Fruit fly (Drosophila melanogaster) whole organism, embryonic: ENCODE data around the gene Enoph.

Experiments used
- Bgb ChIP-seq: fragments of 200-800 bp; sonication (Bioruptor generic); IDR thresholded peaks from 2 replicates; pipeline ENCODE4 v1.3.6; 2022; ENCODE audit warnings: missing biosample characterization, missing genetic modification characterization; ENCODE audit not compliant: partially characterized antibody
- CG12071 ChIP-seq: fragments of 200-800 bp; sonication (Bioruptor generic); optimal IDR thresholded peaks from 3 replicates; lab custom pipeline; 2018; ENCODE audit warnings: missing biosample characterization, mild to moderate bottlenecking, missing genetic modification characterization
- CG12299 ChIP-seq: fragments of 200-800 bp; sonication (Bioruptor generic); optimal IDR thresholded peaks from 2 replicates; lab custom pipeline; 2018; ENCODE audit warnings: missing biosample characterization, mild to moderate bottlenecking, missing genetic modification characterization
- CG12942 ChIP-seq: fragments of 200-800 bp; sonication (Bioruptor generic); optimal IDR thresholded peaks from 3 replicates; lab custom pipeline; 2016; ENCODE audit warnings: missing biosample characterization, missing genetic modification characterization
- CG13775 ChIP-seq: fragments of 200-800 bp; sonication (Bioruptor generic); optimal IDR thresholded peaks from 3 replicates; lab custom pipeline; 2017; ENCODE audit warnings: missing biosample characterization, mild to moderate bottlenecking, missing genetic modification characterization
- CG14050 ChIP-seq: fragments of 200-800 bp; sonication (Bioruptor generic); IDR thresholded peaks from 3 replicates; pipeline ENCODE4 v1.3.6; 2022; ENCODE audit warnings: missing biosample characterization, missing genetic modification characterization
- CG1529 ChIP-seq: fragments of 200-800 bp; sonication (Bioruptor generic); optimal IDR thresholded peaks from 3 replicates; lab custom pipeline; 2018; ENCODE audit warnings: missing biosample characterization, missing genetic modification characterization
- CG1647 ChIP-seq: fragments of 200-800 bp; sonication (Bioruptor generic); optimal IDR thresholded peaks from 3 replicates; lab custom pipeline; 2016; ENCODE audit warnings: missing biosample characterization, missing genetic modification characterization
- CG17612 ChIP-seq: fragments of 200-800 bp; sonication (Bioruptor generic); IDR thresholded peaks from 2 replicates; pipeline ENCODE4 v1.3.6; 2022; ENCODE audit warnings: missing biosample characterization, missing genetic modification characterization
- CG31441 ChIP-seq: fragments of 200-800 bp; sonication (Bioruptor generic); IDR thresholded peaks from 2 replicates; pipeline ENCODE4 v1.3.6; 2022; ENCODE audit warnings: missing biosample characterization, missing genetic modification characterization
- CG32532 ChIP-seq: fragments of 200-800 bp; sonication (Bioruptor generic); IDR thresholded peaks from 2 replicates; pipeline ENCODE4 v1.3.6; 2022; ENCODE audit warnings: missing biosample characterization, missing genetic modification characterization
- CG3995 ChIP-seq: fragments of 200-800 bp; sonication (Bioruptor generic); optimal IDR thresholded peaks from 3 replicates; lab custom pipeline; 2016; ENCODE audit warnings: missing biosample characterization, missing genetic modification characterization
- CG8290 ChIP-seq, 3 experiments: fragments of 200-800 bp; sonication (Bioruptor generic); optimal IDR thresholded peaks; 2 replicates each; lab custom pipeline; 2016 to 2019; ENCODE audit warnings: missing biosample characterization in 3 of 3, missing genetic modification characterization in 3 of 3, mild to moderate bottlenecking in 2 of 3, moderate library complexity in 1 of 3
- CG8924 ChIP-seq: fragments of 200-800 bp; optimal IDR thresholded peaks from 3 replicates; lab custom pipeline; 2019; ENCODE audit warnings: missing biosample characterization, mild to moderate bottlenecking, missing genetic modification characterization, moderate library complexity
- CG9215 ChIP-seq: fragments of 200-800 bp; sonication (Bioruptor generic); IDR thresholded peaks from 2 replicates; pipeline ENCODE4 v1.3.6; 2022; ENCODE audit warnings: missing biosample characterization, missing genetic modification characterization
- CG9932 ChIP-seq: fragments of 200-800 bp; sonication (Bioruptor generic); IDR thresholded peaks from 2 replicates; pipeline ENCODE4 v1.3.6; 2022; ENCODE audit warnings: missing biosample characterization, missing genetic modification characterization
- Doc3 ChIP-seq: fragments of 200-800 bp; sonication (Bioruptor generic); IDR thresholded peaks from 3 replicates; pipeline ENCODE4 v1.3.6; 2022; ENCODE audit warnings: missing biosample characterization, missing genetic modification characterization; ENCODE audit not compliant: partially characterized antibody
- Elba2 ChIP-seq: fragments of 200-800 bp; sonication (Bioruptor generic); optimal IDR thresholded peaks from 3 replicates; lab custom pipeline; 2016; ENCODE audit warnings: missing biosample characterization, missing genetic modification characterization
- HmgD ChIP-seq: fragments of 200-800 bp; sonication (Bioruptor generic); optimal IDR thresholded peaks from 3 replicates; lab custom pipeline; 2016; ENCODE audit warnings: missing biosample characterization, missing genetic modification characterization
- HmgZ ChIP-seq: fragments of 200-800 bp; sonication (Bioruptor generic); optimal IDR thresholded peaks from 2 replicates; lab custom pipeline; 2018; ENCODE audit warnings: missing biosample characterization, mild to moderate bottlenecking, missing genetic modification characterization
- MESR4 ChIP-seq: fragments of 200-800 bp; sonication (Bioruptor generic); optimal IDR thresholded peaks from 2 replicates; lab custom pipeline; 2018; ENCODE audit warnings: missing biosample characterization, mild to moderate bottlenecking, missing genetic modification characterization, moderate library complexity
- Med ChIP-seq: fragments of 200-800 bp; sonication (Bioruptor generic); peaks from one replicate; lab custom pipeline; 2016; ENCODE audit warnings: missing biosample characterization, missing genetic modification characterization, mild to moderate bottlenecking, inconsistent platforms, moderate library complexity
- NC2α ChIP-seq: fragments of 200-800 bp; sonication (Bioruptor generic); optimal IDR thresholded peaks from 2 replicates; lab custom pipeline; 2016; ENCODE audit warnings: missing biosample characterization, missing genetic modification characterization
- Poxn ChIP-seq: fragments of 200-800 bp; sonication (Bioruptor generic); IDR thresholded peaks from 2 replicates; pipeline ENCODE4 v1.3.6; 2022; ENCODE audit warnings: missing biosample characterization, missing genetic modification characterization
- Ravus ChIP-seq: fragments of 200-800 bp; sonication (Bioruptor generic); IDR thresholded peaks from 2 replicates; pipeline ENCODE4 v1.3.6; 2022; ENCODE audit warnings: missing biosample characterization, missing genetic modification characterization
- Side ChIP-seq: fragments of 200-800 bp; sonication (Bioruptor generic); optimal IDR thresholded peaks from 2 replicates; lab custom pipeline; 2016; ENCODE audit warnings: missing biosample characterization, missing genetic modification characterization
- Sry-δ ChIP-seq: fragments of 200-800 bp; sonication (Bioruptor generic); optimal IDR thresholded peaks from 2 replicates; lab custom pipeline; 2016; ENCODE audit warnings: missing biosample characterization, missing genetic modification characterization
- Ssrp ChIP-seq: fragments of 200-800 bp; sonication (Bioruptor generic); optimal IDR thresholded peaks from 2 replicates; lab custom pipeline; 2018; ENCODE audit warnings: missing biosample characterization, mild to moderate bottlenecking, missing genetic modification characterization, moderate library complexity
- Vsx1 ChIP-seq: fragments of 200-800 bp; sonication (Bioruptor generic); optimal IDR thresholded peaks from 2 replicates; lab custom pipeline; 2017; ENCODE audit warnings: missing biosample characterization, mild to moderate bottlenecking, missing genetic modification characterization, missing genetic modification reagents
- cas ChIP-seq: fragments of 200-800 bp; sonication (Bioruptor generic); IDR thresholded peaks from 2 replicates; pipeline ENCODE4 v1.3.6; 2022; ENCODE audit warnings: missing biosample characterization, missing genetic modification characterization
- dati ChIP-seq: fragments of 200-800 bp; sonication (Bioruptor generic); IDR thresholded peaks from 2 replicates; pipeline ENCODE4 v1.3.6; 2022; ENCODE audit warnings: missing biosample characterization, missing genetic modification characterization
- eve ChIP-seq, 2 experiments: fragments of >200 bp; optimal IDR thresholded peaks; 2 replicates each; lab custom pipeline; 2017; ENCODE audit warnings: missing biosample characterization in 2 of 2, missing genetic modification characterization in 2 of 2
- ewg ChIP-seq: fragments of 200-800 bp; sonication (Bioruptor generic); optimal IDR thresholded peaks from 3 replicates; lab custom pipeline; 2017; ENCODE audit warnings: mild to moderate bottlenecking, missing biosample characterization, missing genetic modification reagents, missing genetic modification characterization
- eyg ChIP-seq: fragments of 200-800 bp; sonication (Bioruptor generic); optimal IDR thresholded peaks from 3 replicates; lab custom pipeline; 2016; ENCODE audit warnings: missing biosample characterization, missing genetic modification characterization
- fru ChIP-seq: fragments of >200 bp; optimal IDR thresholded peaks from 2 replicates; lab custom pipeline; 2017
- grn ChIP-seq: fragments of 200-800 bp; sonication (Bioruptor generic); optimal IDR thresholded peaks from 3 replicates; lab custom pipeline; 2017; ENCODE audit warnings: missing biosample characterization, missing genetic modification characterization
- gsb-n ChIP-seq: fragments of 200-800 bp; sonication (Bioruptor generic); optimal IDR thresholded peaks from 3 replicates; lab custom pipeline; 2018; ENCODE audit warnings: missing biosample characterization, mild to moderate bottlenecking, missing genetic modification characterization
- jumu ChIP-seq: fragments of 200-800 bp; sonication (Bioruptor generic); optimal IDR thresholded peaks from 3 replicates; lab custom pipeline; 2016; ENCODE audit warnings: missing biosample characterization, missing genetic modification characterization
- kni ChIP-seq: fragments of 200-800 bp; sonication (Bioruptor generic); optimal IDR thresholded peaks from 3 replicates; lab custom pipeline; 2017; ENCODE audit warnings: mild to moderate bottlenecking, missing biosample characterization, missing genetic modification reagents, missing genetic modification characterization
- lab ChIP-seq: fragments of 200-800 bp; sonication (Bioruptor generic); optimal IDR thresholded peaks from 3 replicates; lab custom pipeline; 2017; ENCODE audit warnings: missing biosample characterization, missing genetic modification characterization, mild to moderate bottlenecking, moderate library complexity, missing genetic modification reagents
- lmd ChIP-seq: fragments of 200-800 bp; sonication (Bioruptor generic); IDR thresholded peaks from 2 replicates; pipeline ENCODE4 v1.3.6; 2022; ENCODE audit warnings: missing biosample characterization, missing genetic modification characterization
- otp ChIP-seq: fragments of 200-800 bp; sonication (Bioruptor generic); IDR thresholded peaks from 3 replicates; pipeline ENCODE4, ENCODE4 v1.3.6; 2022; ENCODE audit warnings: missing biosample characterization, missing genetic modification characterization
- psq ChIP-seq: fragments of 200-800 bp; sonication (Bioruptor generic); optimal IDR thresholded peaks from 2 replicates; lab custom pipeline; 2017; ENCODE audit warnings: missing biosample characterization, missing genetic modification characterization
- pum ChIP-seq: fragments of 200-800 bp; sonication (Bioruptor generic); optimal IDR thresholded peaks from 2 replicates; lab custom pipeline; 2016; ENCODE audit warnings: missing biosample characterization, missing genetic modification characterization
- sd ChIP-seq: fragments of 200-800 bp; sonication (Bioruptor generic); optimal IDR thresholded peaks from 3 replicates; lab custom pipeline; 2018; ENCODE audit warnings: missing biosample characterization, mild to moderate bottlenecking, missing genetic modification characterization, moderate library complexity
- sens ChIP-seq: fragments of 200-800 bp; sonication (Bioruptor generic); peaks from one replicate; lab custom pipeline; 2016; ENCODE audit warnings: missing biosample characterization, missing genetic modification characterization
- tgo ChIP-seq: fragments of 200-800 bp; sonication (Bioruptor generic); IDR thresholded peaks from 3 replicates; pipeline ENCODE4 v1.3.6; 2022; ENCODE audit warnings: missing biosample characterization, missing genetic modification characterization
- tin ChIP-seq: fragments of 200-800 bp; sonication (Bioruptor generic); optimal IDR thresholded peaks from 3 replicates; lab custom pipeline; 2016; ENCODE audit warnings: missing biosample characterization, missing genetic modification characterization
- trem ChIP-seq: fragments of 200-800 bp; optimal IDR thresholded peaks from 3 replicates; lab custom pipeline; 2019; ENCODE audit warnings: missing biosample characterization, mild to moderate bottlenecking, missing genetic modification characterization, moderate library complexity
- tup ChIP-seq: fragments of 200-800 bp; sonication (Bioruptor generic); optimal IDR thresholded peaks from 2 replicates; lab custom pipeline; 2016; ENCODE audit warnings: missing biosample characterization, mild to moderate bottlenecking, missing genetic modification characterization, moderate library complexity
- yki ChIP-seq: fragments of >200 bp; optimal IDR thresholded peaks from 3 replicates; lab custom pipeline; 2018

Gene Enoph

dm6 chr3R:5207277-5208114 lies 49.0 kb downstream of the Enoph start (continued):
- TF ChIP-seq eve (GFP tag; optimal IDR thresholded peaks at IDR 0.05; lab: Kevin White, UChicago) (peak in 1 of 2 experiments; percentile 11), HmgZ (no peak), sd (tag; lab: Kevin White, UChicago) (peak; percentile 82), ewg (GFP tag; lab: Kevin White, UChicago) (no peak), CG13775 (no peak), CG9215 (GFP tag; lab: Robert Waterston, UW) (no peak), Doc3 (GFP tag; lab: Robert Waterston, UW) (no peak), CG17612 (GFP tag; lab: Robert Waterston, UW) (no peak), tgo (GFP tag; lab: Robert Waterston, UW) (no peak), Sry-δ (GFP tag; lab: Kevin White, UChicago) (no peak), gsb-n (peak; percentile 28), CG8290 (GFP tag; optimal IDR thresholded peaks at IDR 0.05; lab: Kevin White, UChicago) (peak; percentile 8), CG8290 (tag; optimal IDR thresholded peaks at IDR 0.05; lab: Kevin White, UChicago) (peak in 1 of 2 experiments; percentile 43), pum (GFP tag; lab: Kevin White, UChicago) (no peak), CG14050 (GFP tag; lab: Robert Waterston, UW) (no peak), fru (lab: Kevin White, UChicago) (no peak), sens (GFP tag; lab: Kevin White, UChicago) (peak; percentile 68), kni (peak; percentile 34), cas (GFP tag; lab: Robert Waterston, UW) (no peak), dati (GFP tag; lab: Robert Waterston, UW) (no peak), HmgD (no peak), Bgb (GFP tag; lab: Robert Waterston, UW) (no peak), CG9932 (no peak), tin (GFP tag; lab: Kevin White, UChicago) (no peak), Poxn (GFP tag; lab: Robert Waterston, UW) (no peak), Elba2 (GFP tag; lab: Kevin White, UChicago) (no peak), yki (lab: Kevin White, UChicago) (no peak), Vsx1 (GFP tag; lab: Kevin White, UChicago) (no peak), tup (no peak), CG32532 (0 out of 2 replicates have a peak, but pooled peaks have one; percentile 10), jumu (GFP tag; lab: Kevin White, UChicago) (no peak), lmd (GFP tag; lab: Robert Waterston, UW) (no peak), psq (GFP tag; lab: Kevin White, UChicago) (no peak), CG1529 (GFP tag; lab: Kevin White, UChicago) (no peak), MESR4 (GFP tag; lab: Kevin White, UChicago) (no peak), grn (GFP tag; lab: Kevin White, UChicago) (peak; percentile 98), NC2α (no peak), Side (GFP tag; lab: Kevin White, UChicago) (no peak), eyg (GFP tag; lab: Kevin White, UChicago) (no peak), Ravus (GFP tag; lab: Robert Waterston, UW) (no peak), trem (tag; lab: Kevin White, UChicago) (no peak), CG1647 (GFP tag; lab: Kevin White, UChicago) (no peak), CG12299 (tag; lab: Kevin White, UChicago) (no peak), CG12942 (GFP tag; lab: Kevin White, UChicago) (no peak), CG3995 (GFP tag; lab: Kevin White, UChicago) (no peak), CG8924 (tag; lab: Kevin White, UChicago) (no peak), Med (GFP tag; lab: Kevin White, UChicago) (peak; percentile 69), otp (0 out of 3 replicates have a peak, but pooled peaks have one; percentile 13), CG12071 (GFP tag; lab: Kevin White, UChicago) (peak; percentile 37), Ssrp (tag; lab: Kevin White, UChicago) (no peak), lab (GFP tag; lab: Kevin White, UChicago) (no peak), CG31441 (no peak)
